Worm (Caenorhabditis elegans): Measurements from ENCODE around the gene F37B4.15.

F37B4.15 gene

DNA sequence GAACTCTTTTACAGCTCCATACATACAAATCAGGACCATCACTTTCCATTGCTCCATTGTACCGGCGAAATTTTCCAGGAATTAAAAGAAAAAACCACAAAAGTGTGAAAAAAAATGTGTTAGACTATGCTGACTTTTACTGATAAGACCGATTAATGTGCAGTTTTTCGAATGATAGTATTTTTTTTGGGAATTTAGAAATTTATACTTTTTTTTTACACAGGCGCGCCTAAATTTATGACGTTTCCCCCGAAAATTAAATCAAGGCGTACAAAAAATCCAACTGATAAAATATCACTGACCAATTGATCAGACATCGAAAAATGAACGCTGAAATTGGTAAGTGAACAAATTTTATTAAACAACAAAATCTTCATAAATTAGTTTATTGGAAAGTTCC is 16.6 kb upstream of the F37B4.15 start, which contains the start of gene folt-2:
folt-2 (minus strand) TSS at position 179 of the 400 bp plus-strand sequence.
- TF ChIP-seq him-1 (tag; optimal IDR thresholded peaks at IDR 0.05), result no peak

DNA sequence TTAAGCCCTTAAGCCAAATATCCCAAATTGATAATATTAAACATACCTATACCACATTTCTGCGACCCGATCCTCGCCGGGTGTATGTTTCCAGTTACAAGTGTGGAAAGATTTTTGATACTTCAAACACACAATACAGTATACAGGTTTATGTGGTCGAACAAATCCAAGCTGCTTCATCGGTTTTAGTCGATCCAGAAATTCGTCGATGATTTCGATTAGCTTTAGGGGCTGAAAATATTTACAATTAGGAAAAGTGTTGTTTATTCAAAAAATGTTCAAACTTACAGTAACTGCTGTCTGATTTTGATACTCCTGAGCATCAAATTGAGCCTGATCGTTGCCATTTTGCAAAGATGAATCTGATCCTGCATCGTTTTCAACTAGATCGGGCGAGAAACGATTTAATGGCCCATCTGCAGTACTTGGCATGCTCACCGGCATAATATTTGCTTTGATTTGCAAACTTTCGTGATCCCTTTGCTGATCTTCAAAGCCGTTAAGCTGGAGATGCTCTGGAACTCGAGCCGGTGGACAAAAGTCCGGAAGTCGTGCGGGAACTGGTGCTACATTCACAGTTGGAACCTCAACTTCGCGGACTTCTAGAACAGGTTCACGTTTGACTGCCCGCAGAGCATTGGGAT is 15.7 kb upstream of the F37B4.15 start:
- TF ChIP-seq W03F9.2 (tag; optimal IDR thresholded peaks at IDR 0.05), result no peak
- no peak for TF ChIP-seq him-1 (tag; optimal IDR thresholded peaks at IDR 0.05)
- no peak for TF ChIP-seq dao-5 (tag; optimal IDR thresholded peaks at IDR 0.05)

DNA sequence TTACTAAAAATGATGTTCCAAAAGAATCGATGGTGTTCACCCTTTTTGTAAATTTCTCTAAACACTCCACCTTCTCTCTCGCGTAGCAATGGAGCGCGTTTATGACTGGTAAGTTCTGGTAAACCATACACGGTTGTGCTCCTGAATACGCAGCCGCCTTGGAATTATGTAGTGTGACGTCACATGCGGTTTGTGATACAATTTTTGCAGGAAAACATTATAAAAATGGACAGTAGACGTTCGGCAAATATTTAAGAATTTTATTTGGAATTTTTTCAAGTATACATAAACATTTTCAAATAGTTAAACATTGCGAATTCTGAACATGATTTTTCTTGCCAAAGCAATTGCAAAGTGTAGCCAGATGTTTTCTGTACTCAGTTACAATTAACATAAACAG is 14.5 kb upstream of the F37B4.15 start, which contains the start of gene F37B4.10:
F37B4.10 (minus strand) TSS at position 101 of the 400 bp plus-strand sequence.
- no peak for TF ChIP-seq dao-5 (tag; optimal IDR thresholded peaks at IDR 0.05)
- no peak for TF ChIP-seq W03F9.2 (tag; optimal IDR thresholded peaks at IDR 0.05)
- TF ChIP-seq him-1 (tag; optimal IDR thresholded peaks at IDR 0.05), result no peak

DNA sequence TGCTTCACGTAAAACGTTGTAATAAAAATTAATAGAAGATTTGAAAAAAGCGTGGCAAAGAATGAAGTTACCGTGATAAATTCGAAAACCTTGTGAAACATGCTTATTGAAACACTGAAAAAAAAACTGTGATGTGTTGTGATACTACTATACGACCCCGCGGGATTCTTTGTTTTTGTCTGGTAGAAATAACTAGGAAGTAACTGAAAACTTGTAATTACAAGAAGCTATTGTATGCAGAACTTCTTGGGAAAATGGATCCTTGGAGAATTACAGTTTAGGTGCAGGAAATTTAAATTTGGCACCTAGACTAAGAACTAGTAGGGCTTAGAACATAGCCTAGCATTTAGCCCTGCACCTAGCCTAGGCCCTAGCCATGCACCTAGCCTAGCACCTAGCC is 12.2 kb upstream of the F37B4.15 start, which contains the start of gene str-39:
str-39 (minus strand) TSS at position 101 of the 400 bp plus-strand sequence.
- TF ChIP-seq dao-5 (tag; optimal IDR thresholded peaks at IDR 0.05) (no peak), him-1 (tag; optimal IDR thresholded peaks at IDR 0.05) (no peak), W03F9.2 (tag; optimal IDR thresholded peaks at IDR 0.05) (no peak)

DNA sequence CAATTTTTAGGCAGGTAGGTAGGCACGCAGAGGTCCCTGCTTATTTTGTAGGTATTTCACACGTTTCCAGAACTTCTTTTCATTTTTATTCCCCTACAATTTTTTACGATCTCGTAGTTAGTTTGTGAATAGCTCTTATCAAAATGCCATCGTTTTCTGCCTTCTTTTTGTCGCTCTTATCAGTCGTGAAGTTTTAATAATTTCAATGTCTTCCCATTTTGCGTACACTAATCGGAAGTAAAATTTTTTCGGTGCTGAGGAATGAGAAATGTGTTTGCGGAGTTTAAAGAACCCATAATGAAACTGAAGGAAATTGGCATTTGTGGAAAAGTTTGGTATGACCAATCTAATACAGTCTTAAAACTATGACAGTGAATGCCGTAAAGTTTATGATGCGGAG is 11.7 kb upstream of the F37B4.15 start:
- no peak for TF ChIP-seq him-1 (tag; optimal IDR thresholded peaks at IDR 0.05)
- TF ChIP-seq W03F9.2 (tag; optimal IDR thresholded peaks at IDR 0.05), result no peak
- TF ChIP-seq dao-5 (tag; optimal IDR thresholded peaks at IDR 0.05), result no peak

DNA sequence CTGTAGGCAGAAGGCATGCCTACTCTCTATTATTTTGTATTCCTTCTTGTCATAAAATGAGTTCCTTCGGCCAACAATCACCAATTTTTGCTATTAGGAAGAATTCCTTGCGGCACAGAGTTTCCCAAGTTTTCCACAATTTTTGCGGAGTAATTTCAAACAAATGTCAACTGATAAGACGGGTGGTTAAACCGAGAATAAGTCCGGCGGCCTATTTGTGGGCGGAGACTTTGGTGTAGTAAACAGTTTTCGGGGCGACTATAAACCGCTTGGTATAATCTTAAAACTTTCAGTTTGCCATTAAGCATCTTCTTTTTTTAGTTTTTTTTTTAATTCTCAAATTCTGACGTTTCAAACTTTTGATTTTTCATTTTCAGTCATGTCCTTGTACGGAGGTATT is 11.0 kb upstream of the F37B4.15 start, which contains the start of gene ifc-1:
ifc-1 (plus strand) TSS at position 378 of the 400 bp plus-strand sequence.
- TF ChIP-seq him-1 (tag; optimal IDR thresholded peaks at IDR 0.05) (no peak), dao-5 (tag; optimal IDR thresholded peaks at IDR 0.05) (no peak), W03F9.2 (tag; optimal IDR thresholded peaks at IDR 0.05) (no peak)

DNA sequence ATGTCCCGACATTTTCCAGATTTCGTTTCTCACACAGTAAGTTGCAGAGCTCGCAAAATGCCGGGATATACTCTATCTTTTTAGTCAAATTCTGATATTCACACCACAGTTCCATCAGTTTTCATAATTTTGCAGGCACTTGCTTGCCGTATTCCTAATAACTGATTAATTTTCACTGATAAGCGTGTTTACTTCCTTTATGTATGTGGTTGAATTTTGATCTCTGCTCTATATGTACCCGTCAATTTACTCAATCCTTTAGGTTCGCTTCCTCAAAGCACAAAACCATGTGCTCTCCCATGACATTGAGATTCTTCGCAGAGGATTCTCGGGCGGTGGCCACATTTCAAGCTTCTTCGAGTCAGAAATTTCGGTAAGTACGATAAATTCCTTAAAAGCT is 10.5 kb upstream of the F37B4.15 start:
- no peak for TF ChIP-seq him-1 (tag; optimal IDR thresholded peaks at IDR 0.05)
- TF ChIP-seq W03F9.2 (tag; optimal IDR thresholded peaks at IDR 0.05), result no peak
- TF ChIP-seq dao-5 (tag; optimal IDR thresholded peaks at IDR 0.05), result no peak

DNA sequence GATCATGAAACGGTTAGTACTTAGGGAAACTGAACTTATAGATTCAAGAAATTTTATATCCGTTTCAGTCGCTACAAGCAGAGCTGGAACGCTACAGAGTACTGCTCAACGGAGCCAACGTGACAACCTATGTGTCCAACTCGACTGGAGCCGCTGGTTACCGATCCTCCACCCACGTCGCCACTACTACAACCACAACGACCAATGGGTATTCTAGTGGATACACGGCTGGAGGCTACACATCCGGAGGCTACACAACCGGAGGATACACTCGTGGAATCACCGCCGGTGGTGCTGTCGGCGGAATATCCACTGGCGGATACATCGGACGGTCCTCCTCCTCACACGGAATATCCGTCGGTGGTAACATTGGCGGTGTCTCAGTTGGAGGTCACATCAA is 8.9 kb upstream of the F37B4.15 start:
- TF ChIP-seq W03F9.2 (tag; optimal IDR thresholded peaks at IDR 0.05), result no peak
- TF ChIP-seq dao-5 (tag; optimal IDR thresholded peaks at IDR 0.05), result no peak
- no peak for TF ChIP-seq him-1 (tag; optimal IDR thresholded peaks at IDR 0.05)

DNA sequence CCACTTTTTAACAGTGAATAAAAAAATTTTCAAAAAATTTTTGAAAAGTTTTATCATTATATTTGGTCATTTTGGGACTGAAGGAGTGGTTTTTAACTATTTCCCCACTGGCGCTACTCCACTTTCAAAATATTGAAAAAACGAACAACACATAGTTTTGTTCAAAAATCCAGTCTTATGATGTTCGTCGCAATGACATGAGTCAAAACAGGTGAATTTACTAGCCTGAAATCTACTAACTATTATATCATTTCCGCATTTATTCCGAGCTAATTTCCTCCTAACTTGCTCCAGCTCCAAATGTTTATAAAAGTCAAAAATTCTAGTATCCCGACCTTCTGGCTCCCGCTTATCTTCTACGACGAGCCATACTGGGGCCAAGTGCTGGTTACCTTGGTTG is 7.6 kb upstream of the F37B4.15 start, which contains the start of gene sre-24:
sre-24 (plus strand) TSS at position 301 of the 400 bp plus-strand sequence.
- no peak for TF ChIP-seq W03F9.2 (tag; optimal IDR thresholded peaks at IDR 0.05)
- no peak for TF ChIP-seq him-1 (tag; optimal IDR thresholded peaks at IDR 0.05)
- no peak for TF ChIP-seq dao-5 (tag; optimal IDR thresholded peaks at IDR 0.05)

DNA sequence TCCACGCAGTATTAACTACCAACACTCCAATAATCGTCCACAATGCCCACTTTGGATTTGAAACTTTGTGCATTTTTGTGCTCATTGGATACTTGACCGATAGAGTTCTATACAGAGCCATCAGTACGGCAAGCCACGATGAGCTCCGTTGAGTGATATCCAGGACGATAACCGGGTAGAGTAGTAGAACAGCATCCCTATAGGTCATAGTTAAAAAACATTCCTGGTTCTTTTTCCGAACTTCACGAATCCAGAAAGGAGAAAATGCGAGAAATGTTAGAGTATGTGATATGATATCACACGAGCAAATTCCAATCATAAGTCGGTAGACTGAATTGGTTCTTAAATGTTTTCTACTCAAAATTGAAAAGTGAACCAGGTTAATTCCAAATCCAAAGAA is 3.8 kb upstream of the F37B4.15 start:
- TF ChIP-seq dao-5 (tag; optimal IDR thresholded peaks at IDR 0.05) (no peak), W03F9.2 (tag; optimal IDR thresholded peaks at IDR 0.05) (no peak), him-1 (tag; optimal IDR thresholded peaks at IDR 0.05) (no peak)

DNA sequence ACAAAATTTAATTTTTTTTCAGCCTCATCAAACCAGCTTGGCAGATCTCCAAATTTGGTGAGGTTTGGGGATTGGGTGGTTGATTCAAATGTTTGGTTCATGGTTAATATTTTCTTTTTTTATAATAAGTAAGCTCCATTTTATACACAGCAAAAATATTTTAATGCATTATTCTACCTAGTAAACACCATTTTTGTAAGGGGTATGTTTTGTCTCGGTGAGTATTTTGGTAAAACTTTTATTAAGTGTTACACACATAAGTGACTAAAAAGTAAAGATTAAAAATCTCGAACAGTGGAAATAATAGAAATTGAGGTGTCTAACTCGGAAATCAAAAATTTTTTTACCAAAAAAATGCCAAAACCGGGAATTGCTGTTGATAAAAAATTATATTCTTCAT is 3.3 kb upstream of the F37B4.15 start, which contains the start of gene srw-4:
srw-4 (minus strand) TSS at position 101 of the 400 bp plus-strand sequence.
- TF ChIP-seq dao-5 (tag; optimal IDR thresholded peaks at IDR 0.05) (no peak), him-1 (tag; optimal IDR thresholded peaks at IDR 0.05) (no peak), W03F9.2 (tag; optimal IDR thresholded peaks at IDR 0.05) (no peak)

DNA sequence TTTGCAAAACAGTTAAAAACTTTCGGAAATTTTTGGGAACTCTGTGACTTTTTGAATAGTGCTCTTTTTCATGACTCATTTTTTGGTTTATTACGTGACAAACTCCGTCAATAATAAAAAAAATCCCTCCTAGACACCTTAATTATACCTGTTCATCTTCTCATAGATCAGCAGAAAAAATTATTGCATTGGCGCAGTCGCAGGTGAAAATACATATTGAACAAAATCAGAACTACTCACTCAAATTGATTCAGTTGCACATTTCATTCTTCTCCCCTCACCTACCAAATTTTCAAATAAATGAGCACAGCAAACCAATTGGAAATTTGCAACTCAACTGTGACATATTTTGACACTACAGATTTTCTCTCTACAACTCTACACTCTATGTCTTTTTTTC is 949 bp downstream of the F37B4.15 start, which contains the start of gene srh-127:
srh-127 (plus strand) TSS at position 301 of the 400 bp plus-strand sequence.
- TF ChIP-seq him-1 (tag; optimal IDR thresholded peaks at IDR 0.05), result no peak
- TF ChIP-seq dao-5 (tag; optimal IDR thresholded peaks at IDR 0.05), result no peak
- TF ChIP-seq W03F9.2 (tag; optimal IDR thresholded peaks at IDR 0.05), result no peak

DNA sequence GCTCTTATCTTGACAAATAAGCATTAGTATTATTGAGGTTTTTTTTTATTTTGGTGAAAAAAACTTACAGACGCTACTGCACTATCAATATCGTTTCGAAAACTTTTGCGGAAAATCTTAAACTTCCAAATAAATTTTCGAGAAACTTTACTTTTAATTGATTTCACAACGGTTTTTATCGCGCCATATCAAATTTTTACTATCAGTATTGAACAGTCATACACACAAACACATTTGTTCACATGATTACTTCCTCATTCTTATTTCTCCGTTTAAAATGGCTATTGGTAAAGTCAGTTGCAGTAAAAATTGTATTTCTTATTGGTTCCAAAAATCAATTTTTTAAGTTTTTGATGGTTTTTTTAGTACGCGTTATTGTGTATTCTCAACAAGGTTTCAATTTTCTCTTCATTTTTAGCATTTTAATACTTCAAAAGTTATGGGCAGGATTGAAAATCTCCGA is 4.2 kb downstream of the F37B4.15 start, which contains the start of gene pals-32:
pals-32 (plus strand) TSS at position 413 of the 463 bp plus-strand sequence.
- no peak for TF ChIP-seq dao-5 (tag; optimal IDR thresholded peaks at IDR 0.05)
- TF ChIP-seq W03F9.2 (tag; optimal IDR thresholded peaks at IDR 0.05), result peak; percentile 29

DNA sequence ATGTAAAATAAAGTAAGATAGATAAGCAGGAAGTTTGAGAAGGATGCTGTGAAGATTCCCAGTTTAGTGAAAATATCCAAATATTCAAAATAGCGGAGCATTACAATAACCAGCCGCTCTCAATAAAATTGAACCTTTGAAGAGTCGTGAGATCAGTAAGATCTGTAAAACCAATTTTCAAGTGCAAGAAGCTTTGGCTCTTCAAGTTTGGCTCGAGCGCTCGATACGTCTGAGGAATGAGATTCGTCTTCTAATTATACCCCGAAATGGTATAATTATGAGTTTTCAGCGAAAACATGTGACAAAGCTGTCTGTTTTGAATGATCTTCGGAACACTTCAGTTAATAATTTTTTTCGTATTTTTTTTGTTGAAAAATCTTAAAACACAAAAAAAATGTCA is 7.8 kb downstream of the F37B4.15 start, which contains the start of gene str-46:
str-46 (minus strand) TSS at position 101 of the 400 bp plus-strand sequence.
- TF ChIP-seq him-1 (tag; optimal IDR thresholded peaks at IDR 0.05) (no peak), dao-5 (tag; optimal IDR thresholded peaks at IDR 0.05) (no peak), W03F9.2 (tag; optimal IDR thresholded peaks at IDR 0.05) (no peak)
